Worm (Caenorhabditis elegans): ENCODE measurements around the gene C15C8.8.

- no peak for TF ChIP-seq ztf-26 (tag; optimal IDR thresholded peaks at IDR 0.05)
- no peak for TF ChIP-seq F10E7.11 (tag; optimal IDR thresholded peaks at IDR 0.05)
Observed at ce11 chrV:12732734-12733133, 19.6 kb downstream of the C15C8.8 start.

Measured in whole organism, young adult.